Worm (Caenorhabditis elegans) whole organism, young adult: ENCODE results near the gene ckc-1.

Experiments
- B0336.3 ChIP-seq: fragments of 200-800 bp; sonication (Bioruptor generic); IDR thresholded peaks from 2 replicates; pipeline ENCODE4 v1.3.6; 2022; ENCODE audit warnings: missing genetic modification characterization, missing compliant biosample characterization
- C17E4.6 ChIP-seq: fragments of 200-800 bp; sonication (Bioruptor generic); IDR thresholded peaks from 2 replicates; pipeline ENCODE4 v1.3.6; 2022; ENCODE audit warnings: missing genetic modification reagents, missing genetic modification characterization, missing compliant biosample characterization
- F49E8.2 ChIP-seq: sonication (generic microtip); optimal IDR thresholded peaks from 3 replicates; lab custom pipeline; 2017; ENCODE audit warnings: missing genetic modification characterization, mild to moderate bottlenecking, missing compliant biosample characterization, antibody characterized with exemption, moderate library complexity; ENCODE audit not compliant: insufficient read depth
- F57C9.4 ChIP-seq: sonication (generic microtip); optimal IDR thresholded peaks from 2 replicates; lab custom pipeline; 2017; ENCODE audit warnings: mild to moderate bottlenecking, missing genetic modification characterization, missing compliant biosample characterization
- K11D2.4 ChIP-seq: fragments of 200-800 bp; sonication (Bioruptor generic); IDR thresholded peaks from 2 replicates; pipeline ENCODE4 v1.3.6; 2022; ENCODE audit warnings: missing genetic modification reagents, missing genetic modification characterization, missing compliant biosample characterization
- K12H6.12 ChIP-seq: fragments of 200-800 bp; sonication (Bioruptor generic); optimal IDR thresholded peaks from 2 replicates; lab custom pipeline; 2018; ENCODE audit warnings: mild to moderate bottlenecking, missing genetic modification characterization, missing compliant biosample characterization
- Y53G8AR.9 ChIP-seq: fragments of 200-800 bp; sonication (Bioruptor generic); conservative IDR thresholded peaks from 2 replicates; pipeline ENCODE4 v1.3.6; 2022; ENCODE audit warnings: missing genetic modification reagents, missing genetic modification characterization, missing compliant biosample characterization
- Y56A3A.18 ChIP-seq: fragments of 200-800 bp; sonication (Bioruptor generic); IDR thresholded peaks from 2 replicates; pipeline ENCODE4 v1.3.6; 2022; ENCODE audit warnings: missing genetic modification reagents, missing genetic modification characterization, missing compliant biosample characterization
- Y79H2A.3 ChIP-seq: fragments of 200-800 bp; sonication (Bioruptor generic); conservative IDR thresholded peaks from 2 replicates; pipeline ENCODE4 v1.3.6; 2022; ENCODE audit warnings: missing genetic modification reagents, missing genetic modification characterization, missing compliant biosample characterization
- ZK185.1 ChIP-seq: sonication (generic microtip); optimal IDR thresholded peaks from 2 replicates; lab custom pipeline; 2016; ENCODE audit warnings: mild to moderate bottlenecking, missing genetic modification characterization, missing compliant biosample characterization; ENCODE audit not compliant: poor library complexity, severe bottlenecking
- akir-1 ChIP-seq: fragments of 200-800 bp; sonication (Bioruptor generic); optimal IDR thresholded peaks from 2 replicates; lab custom pipeline; 2018; ENCODE audit warnings: mild to moderate bottlenecking, missing genetic modification characterization, moderate library complexity, missing compliant biosample characterization
- atf-7 ChIP-seq: sonication (generic microtip); optimal IDR thresholded peaks from 2 replicates; lab custom pipeline; 2017; ENCODE audit warnings: mild to moderate bottlenecking, missing genetic modification characterization, missing compliant biosample characterization
- attf-3 ChIP-seq: fragments of 200-800 bp; sonication (Bioruptor generic); conservative IDR thresholded peaks from 2 replicates; pipeline ENCODE4 v1.3.6; 2022; ENCODE audit warnings: missing genetic modification reagents, missing genetic modification characterization, missing compliant biosample characterization
- ccch-3 ChIP-seq: fragments of 200-800 bp; sonication (Bioruptor generic); optimal IDR thresholded peaks from 2 replicates; lab custom pipeline; 2018; ENCODE audit warnings: mild to moderate bottlenecking, missing genetic modification characterization, missing compliant biosample characterization
- cebp-2 ChIP-seq: fragments of 200-800 bp; sonication (Bioruptor generic); IDR thresholded peaks from 2 replicates; pipeline ENCODE4 v1.3.6; 2022; ENCODE audit warnings: missing genetic modification characterization, missing compliant biosample characterization
- ceh-27 ChIP-seq: fragments of 200-800 bp; sonication (Bioruptor generic); optimal IDR thresholded peaks from 2 replicates; lab custom pipeline; 2018; ENCODE audit warnings: mild to moderate bottlenecking, missing genetic modification characterization, moderate library complexity, missing compliant biosample characterization
- chd-7 ChIP-seq: sonication (generic microtip); optimal IDR thresholded peaks from 2 replicates; lab custom pipeline; 2016; ENCODE audit warnings: mild to moderate bottlenecking, missing genetic modification characterization, moderate library complexity, missing compliant biosample characterization
- die-1 ChIP-seq: sonication (generic microtip); optimal IDR thresholded peaks from 2 replicates; lab custom pipeline; 2016; ENCODE audit warnings: missing genotype, mild to moderate bottlenecking, missing genetic modification characterization, missing compliant biosample characterization
- dox-1 ChIP-seq: fragments of 200-800 bp; sonication (Bioruptor generic); IDR thresholded peaks from 2 replicates; pipeline ENCODE4 v1.3.6; 2022; ENCODE audit warnings: missing genetic modification reagents, missing genetic modification characterization, missing compliant biosample characterization
- dpff-1 ChIP-seq: sonication (generic microtip); optimal IDR thresholded peaks from 2 replicates; lab custom pipeline; 2017; ENCODE audit warnings: mild to moderate bottlenecking, missing genetic modification characterization, missing compliant biosample characterization
- efl-1 ChIP-seq: fragments of 150-350 bp; optimal IDR thresholded peaks from 2 replicates; lab custom pipeline; 2014; ENCODE audit warnings: missing biosample characterization, missing genetic modification reagents, missing genetic modification characterization
- ekl-4 ChIP-seq: fragments of 200-800 bp; sonication (Bioruptor generic); IDR thresholded peaks from 2 replicates; pipeline ENCODE4 v1.3.6; 2022; ENCODE audit warnings: missing genetic modification reagents, missing genetic modification characterization, missing compliant biosample characterization
- ets-4 ChIP-seq: fragments of 200-800 bp; sonication (Bioruptor generic); optimal IDR thresholded peaks from 2 replicates; lab custom pipeline; 2018; ENCODE audit warnings: mild to moderate bottlenecking, missing genetic modification characterization, missing compliant biosample characterization
- fkh-3 ChIP-seq: sonication (generic microtip); optimal IDR thresholded peaks from 2 replicates; lab custom pipeline; 2016; ENCODE audit warnings: mild to moderate bottlenecking, missing genetic modification characterization, missing compliant biosample characterization
- hmg-20 ChIP-seq: fragments of 200-800 bp; sonication (Bioruptor generic); IDR thresholded peaks from 2 replicates; pipeline ENCODE4 v1.3.6; 2022; ENCODE audit warnings: missing genetic modification reagents, missing genetic modification characterization, missing compliant biosample characterization
- let-526 ChIP-seq: fragments of 200-800 bp; sonication (Bioruptor generic); IDR thresholded peaks from 2 replicates; pipeline ENCODE4 v1.3.6; 2022; ENCODE audit warnings: missing genetic modification reagents, missing genetic modification characterization, missing compliant biosample characterization
- let-607 ChIP-seq, 2 experiments: fragments of 200-800 bp in 1 of 2; sonication (Bioruptor generic) in 1 of 2; sonication (generic microtip) in 1 of 2; optimal IDR thresholded peaks; 2 replicates each; lab custom pipeline; 2016 to 2018; ENCODE audit warnings: mild to moderate bottlenecking in 2 of 2, missing compliant biosample characterization in 2 of 2, missing genetic modification characterization in 2 of 2, moderate library complexity in 2 of 2, missing genotype in 1 of 2
- lir-1 ChIP-seq: fragments of 200-800 bp; sonication (Bioruptor generic); conservative IDR thresholded peaks from 2 replicates; pipeline ENCODE4 v1.3.6; 2022; ENCODE audit warnings: missing genetic modification reagents, missing genetic modification characterization, missing compliant biosample characterization
- madf-10 ChIP-seq: sonication (generic microtip); optimal IDR thresholded peaks from 2 replicates; lab custom pipeline; 2016; ENCODE audit warnings: mild to moderate bottlenecking, missing genetic modification characterization, missing compliant biosample characterization
- mcd-1 ChIP-seq: fragments of 200-800 bp; sonication (Bioruptor generic); IDR thresholded peaks from 2 replicates; pipeline ENCODE4 v1.3.6; 2022; ENCODE audit warnings: missing genetic modification reagents, missing genetic modification characterization, missing compliant biosample characterization
- mes-4 ChIP-seq: sonication (generic microtip); optimal IDR thresholded peaks from 2 replicates; lab custom pipeline; 2016; ENCODE audit warnings: missing genotype, missing genetic modification characterization, missing compliant biosample characterization
- mxl-1 ChIP-seq: sonication (generic microtip); optimal IDR thresholded peaks from 2 replicates; lab custom pipeline; 2016; ENCODE audit warnings: missing genetic modification characterization, missing compliant biosample characterization
- nfyb-1 ChIP-seq: fragments of 200-800 bp; sonication (Bioruptor generic); IDR thresholded peaks from 2 replicates; pipeline ENCODE4 v1.3.6; 2022; ENCODE audit warnings: missing genetic modification reagents, missing genetic modification characterization, missing compliant biosample characterization
- nhr-80 ChIP-seq: sonication (generic microtip); optimal IDR thresholded peaks from 2 replicates; lab custom pipeline; 2016; ENCODE audit warnings: missing genetic modification characterization, missing compliant biosample characterization
- nhr-90 ChIP-seq: sonication (generic microtip); optimal IDR thresholded peaks from 2 replicates; lab custom pipeline; 2016; ENCODE audit warnings: missing genotype, mild to moderate bottlenecking, missing genetic modification characterization, missing compliant biosample characterization
- pbrm-1 ChIP-seq: fragments of 200-800 bp; sonication (Bioruptor generic); IDR thresholded peaks from 2 replicates; pipeline ENCODE4 v1.3.6; 2022; ENCODE audit warnings: missing genetic modification reagents, missing genetic modification characterization, missing compliant biosample characterization
- rpc-1 ChIP-seq, 2 experiments: fragments of 150-350 bp in 1 of 2; sonication (generic microtip) in 1 of 2; optimal IDR thresholded peaks; 2 replicates each; lab custom pipeline; 2014 to 2018; ENCODE audit warnings: missing biosample characterization in 1 of 2, missing genetic modification characterization in 1 of 2, missing genetic modification reagents in 1 of 2, missing genotype in 1 of 2
- snpc-3.4 ChIP-seq: sonication (generic microtip); optimal IDR thresholded peaks from 2 replicates; lab custom pipeline; 2017; ENCODE audit warnings: missing genetic modification characterization, mild to moderate bottlenecking, missing compliant biosample characterization, antibody characterized with exemption, moderate library complexity, missing genotype, missing genetic modification reagents
- tlf-1 ChIP-seq: fragments of 200-800 bp; sonication (Bioruptor generic); optimal IDR thresholded peaks from 2 replicates; lab custom pipeline; 2018; ENCODE audit warnings: mild to moderate bottlenecking, missing genetic modification characterization, missing compliant biosample characterization
- unc-130 ChIP-seq: sonication (generic microtip); optimal IDR thresholded peaks from 2 replicates; lab custom pipeline; 2016; ENCODE audit warnings: missing genetic modification reagents, missing genetic modification characterization, missing compliant biosample characterization
- zim-3 ChIP-seq: sonication (generic microtip); optimal IDR thresholded peaks from 2 replicates; lab custom pipeline; 2017; ENCODE audit warnings: mild to moderate bottlenecking, missing genetic modification characterization, moderate library complexity, missing compliant biosample characterization
- ztf-22 ChIP-seq: fragments of 200-800 bp; sonication (Bioruptor generic); optimal IDR thresholded peaks from 2 replicates; lab custom pipeline; 2018; ENCODE audit warnings: mild to moderate bottlenecking, missing genetic modification characterization, moderate library complexity, missing compliant biosample characterization

ckc-1 gene

ce11 chrX:3600390-3600789, 24.0 kb downstream of the ckc-1 start, which contains the start of gene cgr-1:
Gene cgr-1 (minus strand): TSS chrX:3600457.
- peak; percentile 64 for TF ChIP-seq nhr-80 (tag; lab: Kevin White, UChicago)
- TF ChIP-seq let-607 (tag; optimal IDR thresholded peaks at IDR 0.05; lab: Kevin White, UChicago), result no peak

ce11 chrX:3601531-3601930, 25.1 kb downstream of the ckc-1 start, which contains the start of gene C18B2.3:
Gene C18B2.3 (plus strand): TSS chrX:3601831.
- TF ChIP-seq snpc-3.4 (no peak), C17E4.6 (GFP tag; lab: Robert Waterston, UW) (no peak), madf-10 (tag; lab: Kevin White, UChicago) (no peak), atf-7 (no peak), unc-130 (GFP tag; lab: Kevin White, UChicago) (no peak), ets-4 (GFP tag; lab: Kevin White, UChicago) (no peak), Y53G8AR.9 (GFP tag; lab: Robert Waterston, UW) (no peak), cebp-2 (GFP tag; lab: Robert Waterston, UW) (no peak), tlf-1 (GFP tag; lab: Kevin White, UChicago) (no peak), Y56A3A.18 (GFP tag; lab: Robert Waterston, UW) (no peak), nhr-90 (tag; lab: Kevin White, UChicago) (no peak), pbrm-1 (GFP tag; lab: Robert Waterston, UW) (no peak), zim-3 (tag; lab: Kevin White, UChicago) (no peak)

- TF ChIP-seq attf-3 (GFP tag; lab: Robert Waterston, UW) (no peak), akir-1 (GFP tag; lab: Kevin White, UChicago) (no peak), let-526 (GFP tag; lab: Robert Waterston, UW) (no peak), let-607 (tag; optimal IDR thresholded peaks at IDR 0.05; lab: Kevin White, UChicago) (no peak), zim-3 (tag; lab: Kevin White, UChicago) (no peak), nfyb-1 (GFP tag; lab: Robert Waterston, UW) (no peak), mes-4 (tag; lab: Kevin White, UChicago) (no peak), dpff-1 (tag; lab: Kevin White, UChicago) (no peak), mcd-1 (GFP tag; lab: Robert Waterston, UW) (no peak), efl-1 (GFP tag; lab: Kevin White, UChicago) (no peak), F49E8.2 (tag; lab: Kevin White, UChicago) (no peak), F57C9.4 (tag; lab: Kevin White, UChicago) (no peak), rpc-1 (optimal IDR thresholded peaks at IDR 0.05; lab: Kevin White, UChicago) (no peak), rpc-1 (tag; optimal IDR thresholded peaks at IDR 0.05; lab: Kevin White, UChicago) (no peak), ceh-27 (GFP tag; lab: Kevin White, UChicago) (no peak), die-1 (tag; lab: Kevin White, UChicago) (no peak), ztf-22 (GFP tag; lab: Kevin White, UChicago) (no peak), Y79H2A.3 (GFP tag; lab: Robert Waterston, UW) (no peak), ccch-3 (GFP tag; lab: Kevin White, UChicago) (no peak), mxl-1 (tag; lab: Kevin White, UChicago) (no peak), dox-1 (no peak)
Observed at ce11 chrX:3602622-3603021, 26.2 kb downstream of the ckc-1 start.

- TF ChIP-seq madf-10 (tag; lab: Kevin White, UChicago) (peak; percentile 10), ztf-22 (GFP tag; lab: Kevin White, UChicago) (no peak), fkh-3 (tag; lab: Kevin White, UChicago) (no peak), K11D2.4 (GFP tag; lab: Robert Waterston, UW) (peak; percentile 41; the same call in 1 of the 2 replicates), dox-1 (peak; percentile 89), let-607 (tag; optimal IDR thresholded peaks at IDR 0.05; lab: Kevin White, UChicago) (peak; percentile 53 to 56), lir-1 (0 out of 2 replicates have a peak, but pooled peaks have one; percentile 27), K12H6.12 (tag; lab: Kevin White, UChicago) (peak; percentile 32), ekl-4 (no peak; the same call in 1 of the 2 replicates), ets-4 (GFP tag; lab: Kevin White, UChicago) (peak; percentile 57), pbrm-1 (GFP tag; lab: Robert Waterston, UW) (peak; percentile 47; the same call in 1 of the 2 replicates), hmg-20 (GFP tag; lab: Robert Waterston, UW) (no peak), ZK185.1 (peak; percentile 64), chd-7 (tag; lab: Kevin White, UChicago) (peak; percentile 30), B0336.3 (GFP tag; lab: Robert Waterston, UW) (peak; percentile 61; the same call in 1 of the 2 replicates), mcd-1 (GFP tag; lab: Robert Waterston, UW) (peak; percentile 85)
Observed at ce11 chrX:3605727-3606126, 29.3 kb downstream of the ckc-1 start, which contains the start of gene C18B2.4. Gene C18B2.4 (minus strand): TSS chrX:3605741.
